Fruit fly (Drosophila melanogaster): Measurements from ENCODE around the gene CG42740.
A peak's percentile ranks its signal among the peaks of the same experiment; 100 is the strongest.

The CG42740 gene

DNA sequence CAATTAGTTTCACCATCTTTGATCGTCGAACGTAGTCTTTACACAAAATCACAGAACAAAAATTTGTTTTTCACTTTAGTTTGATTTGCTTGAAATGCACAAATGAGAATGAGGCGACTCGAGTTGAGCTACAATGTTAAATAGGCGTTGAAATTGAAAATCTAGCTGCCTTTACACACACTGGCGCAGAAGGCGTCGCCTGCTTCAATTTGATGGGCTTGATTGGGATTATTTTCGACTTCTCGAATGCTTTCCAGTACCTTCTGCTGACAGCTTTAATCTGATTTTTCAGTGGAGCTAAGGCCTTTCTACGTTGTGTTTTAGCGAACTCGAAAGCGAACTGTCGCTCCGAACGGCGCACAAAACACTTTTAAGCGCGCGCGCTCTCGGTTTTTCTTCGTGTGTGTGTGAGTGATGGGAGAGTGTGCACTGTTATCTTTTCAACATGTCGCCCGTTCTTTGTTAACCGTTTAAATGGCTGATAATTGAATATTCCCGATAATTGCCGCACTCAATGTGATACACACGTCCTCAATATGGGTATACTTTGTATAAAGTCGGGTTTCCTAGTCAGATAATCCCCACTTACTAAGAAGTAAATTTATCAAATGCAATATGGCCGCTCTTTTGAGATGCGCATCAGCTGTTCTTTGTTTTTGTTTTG lies 35.1 kb downstream of the CG42740 start, which contains the start of the genes Fer2LCH and Fer1HCH (continued):
- TF ChIP-seq Jarid2 (GFP tag; optimal IDR thresholded peaks at IDR 0.05) (peak; percentile 70), CG8359 (GFP tag; optimal IDR thresholded peaks at IDR 0.05; ENCODE audit: borderline replicate concordance) (no peak), CG17361 (GFP tag; IDR thresholded peaks at IDR 0.05) (no peak), p53 (GFP tag; optimal IDR thresholded peaks at IDR 0.05) (no peak), CG2202 (tag; optimal IDR thresholded peaks at IDR 0.05) (no peak), dm (GFP tag; optimal IDR thresholded peaks at IDR 0.05) (no peak), CG4360 (GFP tag; IDR thresholded peaks at IDR 0.05) (no peak; the same call in 1 of the 2 replicates), zen2 (GFP tag; IDR thresholded peaks at IDR 0.05; ENCODE audit: partially characterized antibody) (peak; percentile 27; the same call in 1 of the 3 replicates), CG1603 (tag; optimal IDR thresholded peaks at IDR 0.05) (no peak), grau (tag; optimal IDR thresholded peaks at IDR 0.05) (no peak), CG15011 (GFP tag; optimal IDR thresholded peaks at IDR 0.05) (no peak), CG3281 (GFP tag; optimal IDR thresholded peaks at IDR 0.05) (no peak), fd96Cb (tag; optimal IDR thresholded peaks at IDR 0.05) (no peak), CG17359 (tag; optimal IDR thresholded peaks at IDR 0.05) (no peak), inv (GFP tag; IDR thresholded peaks at IDR 0.05; ENCODE audit: partially characterized antibody) (peak; percentile 28; the same call in 1 of the 2 replicates), vnd (GFP tag; IDR thresholded peaks at IDR 0.05; ENCODE audit: partially characterized antibody) (no peak), vfl (GFP tag; optimal IDR thresholded peaks at IDR 0.05) (no peak), lmd (GFP tag; IDR thresholded peaks at IDR 0.05) (no peak), so (GFP tag; IDR thresholded peaks at IDR 0.05) (no peak), CG13894 (tag; optimal IDR thresholded peaks at IDR 0.05) (no peak), exex (tag; optimal IDR thresholded peaks at IDR 0.05) (peak; percentile 80), HLHmδ (GFP tag; optimal IDR thresholded peaks at IDR 0.05) (no peak), gro (GFP tag; optimal IDR thresholded peaks at IDR 0.05) (no peak), bbx (GFP tag; IDR thresholded peaks at IDR 0.05; ENCODE audit: partially characterized antibody) (0 out of 2 replicates have a peak, but pooled peaks have one; percentile 45), Nf-YC (tag; optimal IDR thresholded peaks at IDR 0.05) (no peak), CG43689 (GFP tag; IDR thresholded peaks at IDR 0.05) (no peak), Sry-δ (GFP tag; optimal IDR thresholded peaks at IDR 0.05) (no peak), sens (GFP tag) (peak; percentile 9), CG10321 (GFP tag; IDR thresholded peaks at IDR 0.05) (no peak), cg (GFP tag; optimal IDR thresholded peaks at IDR 0.05) (peak; percentile 84), lola (GFP tag; optimal IDR thresholded peaks at IDR 0.05) (peak in 1 of 3 experiments; percentile 70), CG12219 (GFP tag; optimal IDR thresholded peaks at IDR 0.05) (no peak), Sox102F (GFP tag; optimal IDR thresholded peaks at IDR 0.05) (no peak), Med (GFP tag) (peak; percentile 11), Elba2 (GFP tag; optimal IDR thresholded peaks at IDR 0.05) (no peak), CG4730 (GFP tag; IDR thresholded peaks at IDR 0.05) (no peak), CG18599 (GFP tag; optimal IDR thresholded peaks at IDR 0.05) (no peak), CG42726 (GFP tag; IDR thresholded peaks at IDR 0.05; ENCODE audit: partially characterized antibody) (0 out of 2 replicates have a peak, but pooled peaks have one; percentile 11), CG2712 (tag; optimal IDR thresholded peaks at IDR 0.05) (no peak), CG1602 (GFP tag; optimal IDR thresholded peaks at IDR 0.05) (no peak), CG3163 (GFP tag; optimal IDR thresholded peaks at IDR 0.05) (peak; percentile 78), dmrt11E (tag; optimal IDR thresholded peaks at IDR 0.05) (no peak), knrl (GFP tag; IDR thresholded peaks at IDR 0.05; ENCODE audit: partially characterized antibody) (no peak), crp (GFP tag; optimal IDR thresholded peaks at IDR 0.05) (no peak), HmgZ (tag; optimal IDR thresholded peaks at IDR 0.05) (peak; percentile 5), CG17829 (tag; optimal IDR thresholded peaks at IDR 0.05) (no peak), chinmo (GFP tag; IDR thresholded peaks at IDR 0.05; ENCODE audit: partially characterized antibody) (peak; percentile 90; the same call in 3 of the 4 replicates), HLH54F (GFP tag; optimal IDR thresholded peaks at IDR 0.05) (no peak)

Measured in whole organism, embryonic.